Fruit fly (Drosophila melanogaster) S2 (cell line): Measurements from ENCODE around the gene bi.

Experiments used
- CG8478 ChIP-seq: fragments of >200 bp; optimal IDR thresholded peaks from 2 replicates; lab custom pipeline; 2018
- CTCF ChIP-seq, 2 experiments: fragments of >200 bp; optimal IDR thresholded peaks; 2 replicates each; lab custom pipeline; 2018

Gene bi

DNA sequence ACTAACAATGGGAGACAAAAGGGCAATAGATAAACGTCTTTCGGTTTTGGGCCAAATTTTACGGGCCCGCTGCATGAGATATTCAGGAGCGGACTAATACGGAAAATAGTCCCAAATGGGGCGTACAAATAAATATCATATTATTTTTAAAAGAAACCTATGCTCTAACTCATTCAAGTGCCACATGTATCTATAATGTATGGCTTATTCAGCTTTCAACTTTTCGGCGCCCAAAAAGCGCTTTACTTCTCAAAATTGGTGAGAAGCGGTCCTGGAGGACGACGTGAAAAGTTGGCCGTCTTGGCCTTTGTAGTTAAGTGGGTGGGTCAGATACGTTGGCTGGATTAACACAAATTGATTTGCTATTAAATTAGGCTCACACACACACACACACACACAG, 68.2 kb downstream of the bi start:
- TF ChIP-seq CTCF (optimal IDR thresholded peaks at IDR 0.05; lab: Kevin White, UChicago) (no peak), CG8478 (no peak)

- TF ChIP-seq CTCF (optimal IDR thresholded peaks at IDR 0.05; lab: Kevin White, UChicago) (no peak), CG8478 (no peak)
Measured at dm6 chrX:4493192-4493900, 80.7 kb downstream of the bi start.

DNA sequence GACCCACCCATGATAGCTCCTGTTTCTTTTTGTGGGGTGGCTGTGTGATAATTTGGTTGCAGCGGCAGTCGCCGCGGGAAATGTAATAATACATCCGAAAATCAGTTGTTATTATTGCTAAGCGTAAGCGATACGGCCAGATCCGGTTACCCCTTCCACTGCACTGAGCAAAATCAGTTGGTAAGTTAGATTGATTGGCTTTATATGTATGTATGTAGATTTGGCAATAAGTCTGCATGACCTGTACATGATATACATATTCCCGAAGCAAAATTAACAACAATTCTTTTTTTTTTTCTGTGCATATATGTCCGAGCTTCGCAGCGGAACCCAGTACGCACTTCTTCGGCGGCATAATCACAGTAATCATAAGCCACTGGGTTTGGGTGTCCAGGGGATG, 85.6 kb downstream of the bi start:
- TF ChIP-seq CTCF (optimal IDR thresholded peaks at IDR 0.05; lab: Kevin White, UChicago) (no peak), CG8478 (no peak)

DNA sequence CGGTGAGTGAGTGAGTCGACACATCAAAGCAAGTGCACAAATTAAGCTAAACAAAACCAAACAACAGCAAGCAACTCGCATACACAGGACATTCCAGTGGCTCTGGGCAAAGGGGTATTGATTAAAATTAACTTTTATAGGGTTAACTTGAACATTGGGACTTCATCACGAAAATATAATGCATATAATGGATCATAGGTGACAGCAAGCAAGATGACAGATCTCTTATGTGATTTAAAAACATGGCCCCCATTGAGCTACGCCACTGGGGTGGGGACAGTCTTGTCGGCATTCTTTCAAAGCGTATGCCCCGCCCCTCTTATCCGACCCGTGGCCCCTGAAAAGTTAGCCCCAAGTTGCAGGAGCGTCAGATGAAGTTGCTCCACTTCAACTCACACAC, 90.9 kb downstream of the bi start:
- TF ChIP-seq CG8478 (no peak), CTCF (optimal IDR thresholded peaks at IDR 0.05; lab: Kevin White, UChicago) (no peak)

dm6 chrX:4505318-4505717, 92.7 kb downstream of the bi start:
- TF ChIP-seq CTCF (optimal IDR thresholded peaks at IDR 0.05; lab: Kevin White, UChicago) (no peak), CG8478 (no peak)

DNA sequence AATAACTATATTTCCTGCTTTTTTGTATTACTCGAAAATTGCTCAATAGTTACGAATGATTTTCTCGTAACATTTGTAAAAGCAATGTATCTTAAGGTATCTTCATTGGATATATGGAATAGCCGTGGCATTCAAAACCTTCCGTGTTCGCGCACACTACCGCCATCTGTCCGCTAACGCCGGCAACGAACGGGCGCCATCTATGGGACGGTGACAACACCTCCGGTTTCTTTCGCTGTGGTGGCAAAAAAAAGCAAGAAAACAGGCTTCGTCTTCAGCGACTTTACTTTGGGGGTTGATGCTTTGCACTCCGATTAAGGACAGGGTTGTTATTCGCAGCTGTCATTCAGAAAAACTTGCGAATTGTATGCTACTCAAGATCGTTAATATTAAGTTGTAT, 94.5 kb downstream of the bi start:
- peak; percentile 95 to 98 for TF ChIP-seq CTCF (optimal IDR thresholded peaks at IDR 0.05; lab: Kevin White, UChicago)
- TF ChIP-seq CG8478, result no peak

DNA sequence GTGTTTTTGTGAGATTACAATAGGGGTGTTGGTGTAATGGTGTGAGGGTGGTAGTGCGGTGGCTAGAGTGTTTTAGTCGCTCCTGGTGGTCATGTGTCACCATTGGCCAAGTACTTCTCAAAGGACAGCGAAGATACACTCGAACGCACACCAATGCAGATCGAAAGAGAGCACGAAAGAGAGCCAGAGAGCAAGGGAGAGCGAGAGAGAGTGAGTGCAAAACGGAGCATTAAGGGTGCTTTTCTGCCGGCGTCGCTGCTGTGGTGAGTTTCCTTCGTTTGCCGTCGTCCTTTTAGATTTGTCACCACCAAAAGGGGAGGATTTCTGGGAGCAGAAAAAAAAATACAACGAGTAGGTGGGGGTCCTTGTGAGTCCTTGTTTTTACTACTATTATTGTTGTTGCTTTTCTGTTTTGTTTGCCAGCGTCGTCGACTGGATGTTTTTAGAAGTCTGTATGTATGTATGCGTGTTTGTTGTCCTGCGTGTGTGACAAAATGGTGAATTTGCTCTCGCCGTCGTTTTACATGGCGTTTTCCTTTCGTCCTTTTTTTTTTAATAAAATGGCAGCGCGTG, 95.5 kb downstream of the bi start:
- peak in 1 of 2 experiments; percentile 27 for TF ChIP-seq CTCF (optimal IDR thresholded peaks at IDR 0.05; lab: Kevin White, UChicago)
- no peak for TF ChIP-seq CG8478

DNA sequence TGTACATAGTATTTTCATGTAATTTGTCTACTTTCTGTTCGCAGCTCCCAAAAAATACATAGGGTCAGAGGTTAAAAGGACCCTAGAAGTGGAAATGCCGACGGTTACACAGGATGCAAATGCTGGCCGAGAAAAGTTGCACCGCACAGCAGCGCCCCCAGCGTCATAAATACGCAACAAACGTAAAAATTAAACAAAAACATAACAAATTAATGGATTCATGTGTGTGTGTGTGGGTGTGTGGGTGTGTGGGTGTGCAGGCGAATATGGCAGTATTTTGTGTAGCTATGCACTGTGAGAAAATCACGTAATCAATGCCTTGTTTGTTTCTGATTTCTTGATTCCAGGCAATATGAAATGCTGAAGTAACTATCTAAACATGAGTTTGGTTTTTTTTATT, 98.9 kb downstream of the bi start:
- TF ChIP-seq CG8478, result no peak
- peak; percentile 51 to 52 for TF ChIP-seq CTCF (optimal IDR thresholded peaks at IDR 0.05; lab: Kevin White, UChicago)

- TF ChIP-seq CG8478, result no peak
- TF ChIP-seq CTCF (optimal IDR thresholded peaks at IDR 0.05; lab: Kevin White, UChicago), result no peak
Measured at dm6 chrX:4520879-4521278, 108.2 kb downstream of the bi start.

DNA sequence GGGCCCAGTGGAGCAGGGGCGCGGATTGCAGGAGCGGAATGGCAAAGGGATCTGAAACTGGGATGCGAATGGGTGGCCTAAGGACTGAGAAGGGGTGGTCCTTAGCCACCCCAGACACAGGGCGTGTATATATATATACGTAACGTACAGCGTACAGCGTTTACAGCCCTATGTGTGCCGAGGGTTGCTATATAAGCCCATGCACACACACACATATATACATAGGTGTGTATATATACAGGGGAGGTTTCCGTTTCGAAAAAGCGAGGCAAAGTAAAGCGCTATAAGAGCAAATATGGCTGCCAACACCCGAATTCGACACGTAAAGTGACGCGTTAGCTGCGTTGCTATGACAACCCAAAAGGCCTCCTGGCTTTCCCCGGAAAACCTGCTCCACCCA, 114.1 kb downstream of the bi start:
- TF ChIP-seq CTCF (optimal IDR thresholded peaks at IDR 0.05; lab: Kevin White, UChicago) (no peak), CG8478 (no peak)

DNA sequence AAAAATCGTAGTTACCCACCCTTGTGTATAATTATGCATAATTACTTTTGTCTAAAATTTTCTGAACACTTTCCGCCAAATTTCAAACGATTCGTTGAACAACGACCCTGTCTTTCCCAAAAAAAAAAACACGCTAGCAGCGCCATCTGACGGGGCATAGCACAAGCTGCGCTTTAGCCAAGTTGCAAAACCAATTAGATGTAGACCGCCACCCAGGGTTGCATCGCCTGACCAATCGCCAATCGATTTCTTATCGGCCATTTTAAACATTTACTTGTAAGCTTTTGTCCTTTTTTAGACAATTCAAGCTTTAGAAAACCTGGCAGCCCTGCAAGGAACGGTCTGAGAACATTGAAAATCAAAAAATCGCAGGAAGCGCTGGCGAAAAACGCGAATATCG, 117.3 kb downstream of the bi start, which contains the start of gene CG3556:
TSS of gene CG3556 (plus strand) at position 323 of the 400 bp plus-strand sequence.
- TF ChIP-seq CTCF (optimal IDR thresholded peaks at IDR 0.05; lab: Kevin White, UChicago), result peak; percentile 97
- no peak for TF ChIP-seq CG8478

DNA sequence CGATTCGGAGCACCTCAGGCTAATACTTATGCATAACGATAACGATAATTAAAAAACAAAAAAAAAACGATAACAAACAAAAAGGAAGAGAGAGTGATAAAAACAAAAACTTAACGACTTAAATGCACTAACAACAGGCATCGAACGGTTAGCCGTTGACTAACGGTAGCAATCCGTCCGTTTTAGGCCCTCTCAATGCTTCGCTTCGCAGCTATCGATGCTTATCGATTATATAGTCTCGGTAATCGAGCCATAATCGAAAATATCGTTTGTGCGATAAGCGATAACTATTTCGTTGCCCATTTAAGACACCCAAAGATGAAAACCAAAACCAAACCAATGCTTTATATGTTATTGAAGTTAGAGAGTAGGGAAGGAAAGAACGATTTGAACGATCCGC, 121.3 kb downstream of the bi start:
- TF ChIP-seq CTCF (optimal IDR thresholded peaks at IDR 0.05; lab: Kevin White, UChicago), result no peak
- TF ChIP-seq CG8478, result no peak
